Fruit fly (Drosophila melanogaster): ENCODE data around the gene strat.

strat gene

DNA sequence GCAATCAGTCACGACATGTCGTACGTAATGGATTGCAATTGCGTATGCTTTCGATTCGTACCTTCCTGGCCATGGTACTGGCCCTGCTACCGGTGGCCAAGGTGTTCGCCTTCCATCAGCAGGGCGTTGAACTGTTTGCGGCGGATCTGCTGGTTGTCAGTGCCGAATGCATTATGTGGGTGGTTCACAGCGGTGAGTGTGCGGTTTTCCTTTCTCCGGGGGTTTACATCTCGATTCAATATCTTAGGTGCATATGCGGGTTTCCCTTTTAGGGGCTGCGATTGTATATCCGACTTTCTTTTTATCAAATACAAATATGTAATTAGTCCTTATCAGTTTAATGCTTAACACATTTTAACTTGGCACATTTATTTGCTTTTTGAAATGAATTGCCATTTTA lies 8.4 kb upstream of the strat start:
- TF ChIP-seq CG17801 (GFP tag; optimal IDR thresholded peaks at IDR 0.05; ENCODE audit: partially characterized antibody) = no peak

dm6 chr2L:8325150-8325549 lies 5.0 kb downstream of the strat start, which contains the start of gene CG7781:
Gene CG7781, minus strand, starts transcription at chr2L:8325409.
- no peak for TF ChIP-seq CG17801 (GFP tag; optimal IDR thresholded peaks at IDR 0.05; ENCODE audit: partially characterized antibody)

DNA sequence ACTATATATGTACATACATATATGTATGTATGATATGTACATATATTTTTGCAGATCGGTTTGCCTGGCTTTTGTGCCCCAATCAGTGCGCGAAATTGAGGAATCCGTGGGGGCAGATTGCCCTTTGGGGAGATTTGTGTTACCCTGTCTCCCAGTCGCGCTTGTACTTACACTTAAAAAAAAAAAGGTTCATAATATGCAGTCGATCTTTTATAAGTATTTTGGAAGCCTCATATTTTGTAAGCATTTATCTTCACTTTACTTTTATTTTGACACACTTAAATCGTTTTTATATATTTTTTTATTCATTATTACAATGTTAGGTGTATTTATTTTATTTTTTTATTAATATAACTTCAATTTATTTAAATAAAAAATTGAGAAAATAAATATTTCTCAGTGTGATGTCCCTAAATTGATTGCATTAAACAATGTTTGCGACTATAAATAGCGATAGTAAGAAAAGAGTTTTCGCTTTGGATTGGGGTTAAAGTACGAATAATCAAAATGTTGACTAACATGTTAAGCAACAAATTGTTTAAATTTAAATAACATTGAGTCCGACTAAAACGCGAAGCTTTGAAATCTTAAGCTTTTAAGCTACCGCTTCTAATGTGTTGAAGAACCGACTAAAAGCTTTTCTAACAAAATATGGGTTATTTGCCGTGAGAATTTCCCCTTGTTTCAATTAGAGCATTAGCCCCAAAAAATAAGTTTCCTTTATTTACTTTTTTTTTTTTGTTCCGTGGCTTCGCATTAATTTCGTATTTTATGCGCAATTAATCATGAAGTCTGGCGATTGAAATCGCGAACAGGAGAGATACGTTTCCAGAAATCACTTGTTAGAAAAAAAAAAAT lies 6.5 kb downstream of the strat start:
- TF ChIP-seq CG17801 (GFP tag; optimal IDR thresholded peaks at IDR 0.05; ENCODE audit: partially characterized antibody) = no peak

DNA sequence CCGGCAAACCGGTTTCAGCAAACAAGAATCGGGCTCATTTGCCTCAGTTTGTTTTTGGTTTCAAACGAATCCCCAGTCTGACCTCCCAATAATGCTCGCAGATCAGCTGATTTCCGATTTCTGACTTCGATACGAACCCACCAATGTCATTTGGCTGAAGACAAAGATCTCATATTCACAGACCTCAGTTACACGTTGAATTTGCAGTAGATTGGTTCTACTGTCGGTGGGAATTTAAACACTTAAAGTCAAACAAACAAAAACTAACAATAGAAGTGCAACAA lies 7.1 kb downstream of the strat start, which contains the start of gene CG14275:
TSS of gene CG14275 (plus strand) at position 185 of the 284 bp plus-strand sequence.
- TF ChIP-seq CG17801 (GFP tag; optimal IDR thresholded peaks at IDR 0.05; ENCODE audit: partially characterized antibody) = no peak

DNA sequence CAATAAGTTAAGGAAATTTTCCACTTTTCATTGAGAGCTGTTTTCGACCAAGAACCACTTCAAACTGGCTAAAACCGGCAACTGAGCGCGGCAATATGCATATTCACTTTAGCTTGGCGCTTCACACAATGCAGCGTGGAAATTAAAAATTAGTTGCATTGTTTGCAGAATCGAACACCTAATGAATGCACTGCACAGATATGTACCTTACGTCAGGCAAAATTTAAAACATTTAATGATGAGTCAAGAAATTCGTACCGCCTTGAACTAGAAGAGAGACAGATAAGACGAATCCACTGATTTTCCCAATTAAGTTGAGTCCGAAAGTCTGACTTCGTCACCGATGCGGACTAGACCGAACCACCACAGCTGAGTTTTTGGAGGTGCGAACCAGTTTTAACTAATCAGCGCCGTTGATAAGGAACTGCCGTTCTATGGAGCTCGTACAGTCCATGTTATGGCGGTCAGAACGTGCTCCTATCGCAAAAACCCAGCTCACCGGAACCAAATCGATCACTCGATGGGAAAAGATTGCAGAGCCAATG lies 7.7 kb downstream of the strat start:
- TF ChIP-seq CG17801 (GFP tag; optimal IDR thresholded peaks at IDR 0.05; ENCODE audit: partially characterized antibody) = no peak

- no peak for TF ChIP-seq CG17801 (GFP tag; optimal IDR thresholded peaks at IDR 0.05; ENCODE audit: partially characterized antibody)
Observed at dm6 chr2L:8328526-8329097, 8.5 kb downstream of the strat start.

- TF ChIP-seq CG17801 (GFP tag; optimal IDR thresholded peaks at IDR 0.05; ENCODE audit: partially characterized antibody) = no peak
Observed at dm6 chr2L:8333185-8333584, 13.1 kb downstream of the strat start.

DNA sequence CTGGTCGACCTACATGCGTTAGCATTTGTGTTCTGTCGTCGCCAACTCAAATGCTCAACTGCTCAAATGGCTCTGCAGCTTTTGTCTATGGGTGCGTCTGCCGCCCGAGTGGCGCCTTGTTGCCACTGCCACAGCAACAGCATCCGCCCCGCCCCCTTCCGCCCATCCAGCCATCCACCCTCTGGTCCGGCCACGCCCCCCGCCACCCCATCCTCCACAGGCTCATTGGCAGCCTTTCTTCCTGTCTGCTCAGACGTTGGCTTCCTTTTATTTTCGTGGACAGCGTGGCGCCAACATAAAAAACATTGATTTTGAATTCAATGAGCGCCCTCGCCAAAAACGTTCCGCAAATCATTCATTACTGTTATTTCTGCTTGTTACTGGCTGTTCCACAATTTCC lies 13.5 kb downstream of the strat start:
- TF ChIP-seq CG17801 (GFP tag; optimal IDR thresholded peaks at IDR 0.05; ENCODE audit: partially characterized antibody) = no peak

DNA sequence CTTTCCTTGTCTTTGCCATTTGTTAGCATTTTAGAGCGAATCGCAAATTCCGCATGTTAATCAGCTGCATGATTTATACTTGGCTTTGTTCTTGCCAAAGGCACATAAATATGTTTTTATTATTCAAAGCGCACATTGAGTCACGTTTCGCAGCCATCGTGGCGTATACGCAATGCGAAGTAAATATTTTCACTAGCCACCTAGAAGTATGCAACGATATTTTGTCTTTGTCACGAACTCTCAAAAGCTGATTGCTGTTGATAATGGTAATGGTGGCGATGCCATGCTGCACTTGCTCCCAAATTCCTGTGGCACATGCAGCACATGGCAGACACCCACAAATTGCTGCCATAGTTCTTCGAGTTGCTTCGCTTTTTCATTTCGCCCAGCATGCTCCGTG lies 14.6 kb downstream of the strat start:
- no peak for TF ChIP-seq CG17801 (GFP tag; optimal IDR thresholded peaks at IDR 0.05; ENCODE audit: partially characterized antibody)

- TF ChIP-seq CG17801 (GFP tag; optimal IDR thresholded peaks at IDR 0.05; ENCODE audit: partially characterized antibody) = no peak
Observed at dm6 chr2L:8338039-8338438, 17.9 kb downstream of the strat start, which contains the start of gene witty. Gene witty, plus strand, starts transcription at chr2L:8338287.

DNA sequence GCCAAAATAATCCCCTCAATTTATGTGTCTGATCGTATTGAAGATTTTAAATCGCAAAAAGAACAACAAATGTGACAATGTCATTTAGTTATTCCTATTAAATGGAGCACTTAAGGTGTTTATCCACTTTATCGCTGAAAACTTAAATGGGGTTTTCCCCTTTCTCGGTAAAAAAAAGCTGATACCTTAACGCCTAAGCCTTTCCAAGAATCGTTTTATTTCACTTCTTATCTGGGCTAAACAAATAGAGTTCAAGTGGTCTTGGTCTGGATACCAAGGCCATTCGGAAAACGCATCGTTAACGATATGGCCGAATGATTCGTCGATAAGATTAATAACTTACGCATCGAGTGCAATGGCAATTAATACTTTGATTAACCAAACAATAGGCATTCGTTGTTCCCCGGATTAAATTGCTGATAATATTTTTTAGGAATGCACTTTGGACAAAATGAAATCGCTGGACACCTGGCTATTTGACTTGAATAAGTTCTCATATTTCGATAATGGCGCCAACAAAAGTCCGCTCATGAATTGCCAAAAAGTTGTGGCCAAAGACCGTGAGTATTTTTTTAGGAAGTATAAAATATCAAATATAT lies 19.7 kb downstream of the strat start:
- TF ChIP-seq CG17801 (GFP tag; optimal IDR thresholded peaks at IDR 0.05; ENCODE audit: partially characterized antibody) = no peak

- no peak for TF ChIP-seq CG17801 (GFP tag; optimal IDR thresholded peaks at IDR 0.05; ENCODE audit: partially characterized antibody)
Observed at dm6 chr2L:8342395-8342794, 22.3 kb downstream of the strat start, which contains the start of gene CG14273. Gene CG14273, plus strand, starts transcription at chr2L:8342695.

dm6 chr2L:8344536-8344935 lies 24.4 kb downstream of the strat start:
- TF ChIP-seq CG17801 (GFP tag; optimal IDR thresholded peaks at IDR 0.05; ENCODE audit: partially characterized antibody) = no peak

- no peak for TF ChIP-seq CG17801 (GFP tag; optimal IDR thresholded peaks at IDR 0.05; ENCODE audit: partially characterized antibody)
Observed at dm6 chr2L:8346260-8346659, 26.1 kb downstream of the strat start, which contains the start of gene CG7778. Gene CG7778, plus strand, starts transcription at chr2L:8346620.

- TF ChIP-seq CG17801 (GFP tag; optimal IDR thresholded peaks at IDR 0.05; ENCODE audit: partially characterized antibody) = no peak
Observed at dm6 chr2L:8350560-8351171, 30.5 kb downstream of the strat start.
